Worm (Caenorhabditis elegans): ENCODE data around the gene F47C12.8.

DNA sequence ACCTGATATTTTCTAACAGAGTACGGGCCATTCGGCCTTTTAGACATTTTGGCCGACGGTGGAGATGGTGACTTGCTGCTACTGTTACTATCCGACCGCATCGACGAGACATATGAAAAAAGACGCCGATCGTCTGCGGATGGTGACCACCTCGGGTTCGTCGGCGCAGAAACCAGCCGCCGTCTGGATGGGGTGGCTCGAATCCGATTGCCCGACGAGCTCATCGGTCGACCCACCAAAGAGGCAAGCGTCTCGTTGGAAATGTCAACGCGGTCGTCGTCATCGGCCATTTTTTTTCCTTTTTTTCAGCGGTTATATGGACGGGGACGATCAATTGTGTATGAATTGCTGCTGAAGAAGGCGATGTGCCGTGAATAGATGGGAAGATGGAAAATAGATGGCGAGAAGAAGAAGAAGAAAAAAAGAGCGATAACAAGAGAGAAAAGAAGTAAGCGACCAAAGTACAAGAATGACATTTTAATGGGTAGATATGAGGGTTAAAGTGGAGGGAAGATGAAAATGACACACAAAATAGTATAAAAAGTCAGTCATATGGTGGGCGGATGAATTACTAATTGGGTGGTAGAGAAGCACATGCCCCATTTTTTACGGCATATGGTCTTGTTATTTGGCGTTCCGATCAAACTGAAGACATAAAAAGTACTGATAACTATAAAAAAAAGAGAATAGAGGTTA is 20.4 kb upstream of the F47C12.8 start:
- TF ChIP-seq ref-1 (GFP tag; conservative IDR thresholded peaks at IDR 0.05) (no peak), med-1 (GFP tag; optimal IDR thresholded peaks at IDR 0.05; ENCODE audit: insufficient read depth) (no peak), flt-1 (GFP tag; IDR thresholded peaks at IDR 0.05) (no peak)
